Fruit fly (Drosophila melanogaster) whole organism, prepupa: ENCODE results near the gene HDAC4.
A peak's percentile ranks its signal among the peaks of the same experiment; 100 is the strongest.

Experiments used
- Blimp-1 ChIP-seq: fragments of 200-800 bp; sonication (Bioruptor generic); optimal IDR thresholded peaks from 3 replicates; lab custom pipeline; 2017; ENCODE audit warnings: missing biosample characterization, missing genetic modification characterization, mild to moderate bottlenecking, moderate library complexity, missing genetic modification reagents
- CG10631 ChIP-seq: fragments of 200-800 bp; sonication (Bioruptor generic); optimal IDR thresholded peaks from 2 replicates; lab custom pipeline; 2016; ENCODE audit warnings: missing biosample characterization, missing genetic modification characterization
- CG10669 ChIP-seq: fragments of 200-800 bp; sonication (Bioruptor generic); optimal IDR thresholded peaks from 3 replicates; lab custom pipeline; 2018; ENCODE audit warnings: missing biosample characterization, mild to moderate bottlenecking, missing genetic modification characterization, moderate library complexity
- CG11294 ChIP-seq: fragments of 200-800 bp; sonication (Bioruptor generic); IDR thresholded peaks from 2 replicates; pipeline ENCODE4 v1.3.6; 2022; ENCODE audit warnings: missing biosample characterization, missing genetic modification characterization
- CG11762 ChIP-seq: fragments of 200-800 bp; sonication (Bioruptor generic); optimal IDR thresholded peaks from 3 replicates; lab custom pipeline; 2016; ENCODE audit warnings: missing biosample characterization, missing genetic modification characterization; ENCODE audit not compliant: insufficient read depth
- CG11902 ChIP-seq: fragments of 200-800 bp; sonication (Bioruptor generic); optimal IDR thresholded peaks from 3 replicates; lab custom pipeline; 2016; ENCODE audit warnings: missing biosample characterization, missing genetic modification characterization
- CG1621 ChIP-seq: fragments of 200-800 bp; sonication (Bioruptor generic); optimal IDR thresholded peaks from 3 replicates; lab custom pipeline; 2018; ENCODE audit warnings: missing biosample characterization, mild to moderate bottlenecking, missing genetic modification characterization
- CG16779 ChIP-seq: fragments of 200-800 bp; sonication (Bioruptor generic); optimal IDR thresholded peaks from 3 replicates; lab custom pipeline; 2017; ENCODE audit warnings: missing biosample characterization, mild to moderate bottlenecking, missing genetic modification characterization
- CG3032 ChIP-seq: fragments of 200-800 bp; optimal IDR thresholded peaks from 2 replicates; lab custom pipeline; 2019; ENCODE audit warnings: missing biosample characterization, mild to moderate bottlenecking, missing genetic modification characterization, moderate library complexity
- CG31627 ChIP-seq: fragments of 200-800 bp; sonication (Bioruptor generic); optimal IDR thresholded peaks from 3 replicates; lab custom pipeline; 2016; ENCODE audit warnings: missing biosample characterization, missing genetic modification characterization
- CG34406 ChIP-seq: fragments of 200-800 bp; sonication (Bioruptor generic); optimal IDR thresholded peaks from 3 replicates; lab custom pipeline; 2016; ENCODE audit warnings: missing biosample characterization, missing genetic modification characterization
- CG6163 ChIP-seq: fragments of 200-800 bp; sonication (Bioruptor generic); IDR thresholded peaks from 3 replicates; pipeline ENCODE4 v1.3.6; 2022; ENCODE audit warnings: missing biosample characterization, missing genetic modification characterization
- CG6276 ChIP-seq: fragments of 200-800 bp; sonication (Bioruptor generic); optimal IDR thresholded peaks from 2 replicates; lab custom pipeline; 2017; ENCODE audit warnings: missing biosample characterization, mild to moderate bottlenecking, missing genetic modification characterization
- CG6792 ChIP-seq: fragments of 200-800 bp; sonication (Bioruptor generic); optimal IDR thresholded peaks from 3 replicates; lab custom pipeline; 2016; ENCODE audit warnings: missing biosample characterization, missing genetic modification characterization
- CG6808 ChIP-seq: fragments of 200-800 bp; sonication (Bioruptor generic); optimal IDR thresholded peaks from 3 replicates; lab custom pipeline; 2017; ENCODE audit warnings: missing biosample characterization, missing genetic modification characterization, mild to moderate bottlenecking, moderate library complexity, missing genetic modification reagents
- CG6854 ChIP-seq: fragments of 200-800 bp; sonication (Bioruptor generic); optimal IDR thresholded peaks from 2 replicates; lab custom pipeline; 2017; ENCODE audit warnings: missing biosample characterization, mild to moderate bottlenecking, missing genetic modification characterization
- CG8119 ChIP-seq: fragments of 200-800 bp; sonication (Bioruptor generic); IDR thresholded peaks from 3 replicates; pipeline ENCODE4 v1.3.6; 2022; ENCODE audit warnings: missing biosample characterization, missing genetic modification characterization
- CG8632 ChIP-seq: fragments of 200-800 bp; sonication (Bioruptor generic); optimal IDR thresholded peaks from 3 replicates; lab custom pipeline; 2016; ENCODE audit warnings: missing biosample characterization, missing genetic modification characterization
- Eip75B ChIP-seq: fragments of 200-800 bp; sonication (Bioruptor generic); optimal IDR thresholded peaks from 3 replicates; lab custom pipeline; 2016; ENCODE audit warnings: missing biosample characterization, missing genetic modification characterization
- Eip78C ChIP-seq: fragments of 200-800 bp; sonication (Bioruptor generic); peaks from one replicate; lab custom pipeline; 2016; ENCODE audit warnings: missing biosample characterization, missing genetic modification characterization
- Eip93F ChIP-seq: fragments of 200-800 bp; sonication (Bioruptor generic); optimal IDR thresholded peaks from 2 replicates; lab custom pipeline; 2016; ENCODE audit warnings: missing biosample characterization, mild to moderate bottlenecking, missing genetic modification characterization
- Ets96B ChIP-seq: fragments of 200-800 bp; optimal IDR thresholded peaks from 2 replicates; lab custom pipeline; 2019; ENCODE audit warnings: missing biosample characterization, mild to moderate bottlenecking, missing genetic modification characterization, moderate library complexity
- Gug ChIP-seq: fragments of 200-800 bp; sonication (Bioruptor generic); IDR thresholded peaks from 2 replicates; pipeline ENCODE4 v1.3.6; 2022; ENCODE audit warnings: missing biosample characterization, missing genetic modification characterization
- Hr39 ChIP-seq: fragments of 200-800 bp; sonication (Bioruptor generic); optimal IDR thresholded peaks from 2 replicates; lab custom pipeline; 2016; ENCODE audit warnings: missing biosample characterization, missing genetic modification characterization
- Hr4 ChIP-seq: fragments of 200-800 bp; sonication (Bioruptor generic); optimal IDR thresholded peaks from 3 replicates; lab custom pipeline; 2016; ENCODE audit warnings: missing biosample characterization, missing genetic modification characterization
- Lpt ChIP-seq: fragments of 200-800 bp; sonication (Bioruptor generic); optimal IDR thresholded peaks from 3 replicates; lab custom pipeline; 2016; ENCODE audit warnings: missing biosample characterization, missing genetic modification characterization
- Met ChIP-seq: fragments of 200-800 bp; sonication (Bioruptor generic); optimal IDR thresholded peaks from 3 replicates; lab custom pipeline; 2016; ENCODE audit warnings: missing biosample characterization, missing genetic modification characterization
- OdsH ChIP-seq: fragments of 200-800 bp; sonication (Bioruptor generic); optimal IDR thresholded peaks from 3 replicates; lab custom pipeline; 2016; ENCODE audit warnings: missing biosample characterization, missing genetic modification characterization
- Smox ChIP-seq: fragments of 200-800 bp; sonication (Bioruptor generic); optimal IDR thresholded peaks from 3 replicates; lab custom pipeline; 2016; ENCODE audit warnings: missing biosample characterization, missing genetic modification characterization
- Sox102F ChIP-seq: fragments of 200-800 bp; sonication (Bioruptor generic); optimal IDR thresholded peaks from 2 replicates; lab custom pipeline; 2016; ENCODE audit warnings: missing biosample characterization, mild to moderate bottlenecking, missing genetic modification characterization
- Sox14 ChIP-seq: fragments of 200-800 bp; sonication (Bioruptor generic); optimal IDR thresholded peaks from 3 replicates; lab custom pipeline; 2016; ENCODE audit warnings: missing biosample characterization, missing genetic modification characterization
- Sox15 ChIP-seq: fragments of 200-800 bp; sonication (Bioruptor generic); optimal IDR thresholded peaks from 3 replicates; lab custom pipeline; 2016; ENCODE audit warnings: missing biosample characterization, missing genetic modification characterization
- achi ChIP-seq: fragments of 200-800 bp; sonication (Bioruptor generic); optimal IDR thresholded peaks from 3 replicates; lab custom pipeline; 2016; ENCODE audit warnings: missing biosample characterization, missing genetic modification characterization
- acj6 ChIP-seq: fragments of 200-800 bp; sonication (Bioruptor generic); optimal IDR thresholded peaks from 3 replicates; lab custom pipeline; 2016; ENCODE audit warnings: missing biosample characterization, missing genetic modification characterization
- dsx ChIP-seq: fragments of 200-800 bp; optimal IDR thresholded peaks from 3 replicates; lab custom pipeline; 2019; ENCODE audit warnings: missing biosample characterization, mild to moderate bottlenecking, missing genetic modification characterization, moderate library complexity; ENCODE audit not compliant: poor library complexity, severe bottlenecking
- eg ChIP-seq: fragments of 200-800 bp; sonication (Bioruptor generic); IDR thresholded peaks from 3 replicates; pipeline ENCODE4 v1.3.6; 2022; ENCODE audit warnings: missing biosample characterization, missing genetic modification characterization
- esn ChIP-seq: fragments of 200-800 bp; sonication (Bioruptor generic); optimal IDR thresholded peaks from 2 replicates; lab custom pipeline; 2016; ENCODE audit warnings: missing biosample characterization, mild to moderate bottlenecking, missing genetic modification characterization, moderate library complexity
- fd85E ChIP-seq: fragments of 200-800 bp; sonication (Bioruptor generic); optimal IDR thresholded peaks from 3 replicates; lab custom pipeline; 2016; ENCODE audit warnings: missing biosample characterization, missing genetic modification characterization
- fkh ChIP-seq: fragments of 200-800 bp; sonication (Bioruptor generic); optimal IDR thresholded peaks from 3 replicates; lab custom pipeline; 2017; ENCODE audit warnings: missing biosample characterization, mild to moderate bottlenecking, missing genetic modification characterization, moderate library complexity
- net ChIP-seq: fragments of 200-800 bp; sonication (Bioruptor generic); optimal IDR thresholded peaks from 3 replicates; lab custom pipeline; 2016; ENCODE audit warnings: missing biosample characterization, missing genetic modification characterization
- pdm3 ChIP-seq: fragments of 200-800 bp; sonication (Bioruptor generic); optimal IDR thresholded peaks from 3 replicates; lab custom pipeline; 2016; ENCODE audit warnings: missing biosample characterization, missing genetic modification characterization
- salr ChIP-seq, 2 experiments: fragments of 200-800 bp; sonication (Bioruptor generic); optimal IDR thresholded peaks; 3 replicates each; lab custom pipeline; 2016 to 2018; ENCODE audit warnings: missing biosample characterization in 2 of 2, missing genetic modification characterization in 2 of 2, mild to moderate bottlenecking in 1 of 2
- spab ChIP-seq: fragments of 200-800 bp; sonication (Bioruptor generic); optimal IDR thresholded peaks from 2 replicates; lab custom pipeline; 2017; ENCODE audit warnings: missing biosample characterization, mild to moderate bottlenecking, missing genetic modification characterization, missing genetic modification reagents
- ss ChIP-seq, 2 experiments: fragments of 200-800 bp; sonication (Bioruptor generic); optimal IDR thresholded peaks; 2 replicates in 1 of 2; 3 replicates in 1 of 2; lab custom pipeline; 2017 to 2018; ENCODE audit warnings: mild to moderate bottlenecking in 2 of 2, missing biosample characterization in 2 of 2, missing genetic modification characterization in 2 of 2, moderate library complexity in 1 of 2
- svp ChIP-seq: fragments of 200-800 bp; sonication (Bioruptor generic); peaks from one replicate; lab custom pipeline; 2016; ENCODE audit warnings: missing biosample characterization, missing genetic modification characterization
- topi ChIP-seq: fragments of 200-800 bp; sonication (Bioruptor generic); optimal IDR thresholded peaks from 3 replicates; lab custom pipeline; 2016; ENCODE audit warnings: missing biosample characterization, missing genetic modification characterization
- vri ChIP-seq: fragments of 200-800 bp; sonication (Bioruptor generic); optimal IDR thresholded peaks from 3 replicates; lab custom pipeline; 2016; ENCODE audit warnings: missing biosample characterization, mild to moderate bottlenecking, missing genetic modification characterization

HDAC4 gene

dm6 chrX:13248515-13248914, 36.9 kb downstream of the HDAC4 start:
- TF ChIP-seq Met (GFP tag; lab: Kevin White, UChicago) = no peak
- TF ChIP-seq eg = no peak

- TF ChIP-seq dsx (GFP tag; lab: Kevin White, UChicago) (no peak), esn (GFP tag; lab: Kevin White, UChicago) (no peak), CG3032 (no peak), CG6163 (GFP tag; lab: Robert Waterston, UW) (no peak), Eip75B (GFP tag; lab: Kevin White, UChicago) (no peak), CG11902 (GFP tag; lab: Kevin White, UChicago) (no peak), Blimp-1 (GFP tag; lab: Kevin White, UChicago) (no peak), Hr4 (GFP tag; lab: Kevin White, UChicago) (no peak), OdsH (GFP tag; lab: Kevin White, UChicago) (no peak), CG34406 (GFP tag; lab: Kevin White, UChicago) (no peak), CG8119 (GFP tag; lab: Robert Waterston, UW) (no peak), Sox14 (GFP tag; lab: Kevin White, UChicago) (no peak), net (GFP tag; lab: Kevin White, UChicago) (no peak), CG6276 (GFP tag; lab: Kevin White, UChicago) (no peak), CG1621 (no peak), Met (GFP tag; lab: Kevin White, UChicago) (no peak)
These were observed 37.6 kb downstream of the HDAC4 start for dm6 chrX:13247789-13248188.

- TF ChIP-seq CG6854 (GFP tag; lab: Kevin White, UChicago) = no peak
- TF ChIP-seq CG10631 = peak; percentile 82
- TF ChIP-seq CG11762 (GFP tag; lab: Kevin White, UChicago) = peak; percentile 29
- TF ChIP-seq Eip93F (GFP tag; lab: Kevin White, UChicago) = peak; percentile 49
- peak; percentile 53 for TF ChIP-seq Lpt (GFP tag; lab: Kevin White, UChicago)
- peak; percentile 78 for TF ChIP-seq CG6163 (GFP tag; lab: Robert Waterston, UW)
- TF ChIP-seq Sox102F (GFP tag; lab: Kevin White, UChicago) = peak; percentile 68
- TF ChIP-seq CG10669 (GFP tag; lab: Kevin White, UChicago) = peak; percentile 59
- TF ChIP-seq salr (GFP tag; optimal IDR thresholded peaks at IDR 0.05; lab: Kevin White, UChicago) = peak; percentile 32 to 36
- TF ChIP-seq Eip75B (GFP tag; lab: Kevin White, UChicago) = peak; percentile 65
- peak; percentile 54 for TF ChIP-seq Smox (GFP tag; lab: Kevin White, UChicago)
- TF ChIP-seq CG8632 (GFP tag; lab: Kevin White, UChicago) = peak; percentile 70
- TF ChIP-seq CG1621 = peak; percentile 43
- TF ChIP-seq ss (GFP tag; optimal IDR thresholded peaks at IDR 0.05; lab: Kevin White, UChicago) = peak; percentile 70 to 75
- TF ChIP-seq Gug (GFP tag; lab: Robert Waterston, UW) = peak; percentile 27; the same call in 1 of the 2 replicates
- TF ChIP-seq CG6792 (GFP tag; lab: Kevin White, UChicago) = peak; percentile 67
- TF ChIP-seq spab (GFP tag; lab: Kevin White, UChicago) = peak; percentile 42
- TF ChIP-seq Ets96B (tag; lab: Kevin White, UChicago) = peak; percentile 28
- TF ChIP-seq CG31627 (GFP tag; lab: Kevin White, UChicago) = peak; percentile 13
- peak; percentile 81 for TF ChIP-seq acj6 (GFP tag; lab: Kevin White, UChicago)
- TF ChIP-seq CG6808 = peak; percentile 50
- peak; percentile 42 for TF ChIP-seq vri (GFP tag; lab: Kevin White, UChicago)
- TF ChIP-seq fkh (GFP tag; lab: Kevin White, UChicago) = no peak
- TF ChIP-seq Eip78C (GFP tag; lab: Kevin White, UChicago) = peak; percentile 90
- TF ChIP-seq CG11902 (GFP tag; lab: Kevin White, UChicago) = peak; percentile 30
- TF ChIP-seq fd85E (GFP tag; lab: Kevin White, UChicago) = no peak
- peak; percentile 68 for TF ChIP-seq topi (GFP tag; lab: Kevin White, UChicago)
- no peak for TF ChIP-seq Sox15 (GFP tag; lab: Kevin White, UChicago)
- TF ChIP-seq pdm3 (GFP tag; lab: Kevin White, UChicago) = peak; percentile 60
- peak; percentile 64 for TF ChIP-seq OdsH (GFP tag; lab: Kevin White, UChicago)
- TF ChIP-seq CG16779 = peak; percentile 49
- TF ChIP-seq Sox14 (GFP tag; lab: Kevin White, UChicago) = peak; percentile 54
- TF ChIP-seq eg = peak; percentile 64
- TF ChIP-seq svp = peak; percentile 82
- TF ChIP-seq achi (GFP tag; lab: Kevin White, UChicago) = peak; percentile 71
- peak; percentile 54 for TF ChIP-seq net (GFP tag; lab: Kevin White, UChicago)
- TF ChIP-seq Hr39 (GFP tag; lab: Kevin White, UChicago) = peak; percentile 28
- TF ChIP-seq Blimp-1 (GFP tag; lab: Kevin White, UChicago) = no peak
- TF ChIP-seq CG11294 (GFP tag; lab: Robert Waterston, UW) = no peak
These were observed 39.7 kb downstream of the HDAC4 start for dm6 chrX:13245767-13246166.
